Fruit fly (Drosophila melanogaster): ENCODE measurements around the gene CG4558.

Gene CG4558

DNA sequence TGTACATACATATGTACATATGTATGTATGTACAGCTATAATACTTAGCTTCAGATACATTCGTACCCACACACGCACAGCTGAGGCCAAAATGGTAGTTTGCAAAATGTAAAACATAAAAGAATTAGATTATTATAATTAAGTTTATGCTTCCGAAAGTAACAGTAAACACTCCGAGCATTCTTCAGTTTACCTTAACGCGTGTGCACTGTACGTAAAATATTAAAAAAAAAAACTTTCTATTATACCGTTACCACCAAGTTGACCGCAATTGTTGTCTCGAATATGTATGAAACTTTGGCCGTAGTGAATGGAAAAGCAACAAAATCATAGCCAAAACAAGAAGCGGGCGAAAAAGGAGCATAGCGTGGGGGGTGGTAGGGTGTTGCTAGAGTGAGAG, 5.0 kb downstream of the CG4558 start (continued):
- TF ChIP-seq CG10274 (GFP tag; optimal IDR thresholded peaks at IDR 0.05) (peak; percentile 59), emc (GFP tag; optimal IDR thresholded peaks at IDR 0.05) (peak; percentile 24), aop (GFP tag; IDR thresholded peaks at IDR 0.05) (peak; percentile 37; the same call in 1 of the 2 replicates), dm (GFP tag; optimal IDR thresholded peaks at IDR 0.05) (peak; percentile 40), her (GFP tag; optimal IDR thresholded peaks at IDR 0.05) (peak; percentile 0), Mrtf (GFP tag; IDR thresholded peaks at IDR 0.05) (peak; percentile 63; the same call in 2 of the 3 replicates), ATbp (GFP tag; optimal IDR thresholded peaks at IDR 0.05) (peak; percentile 82), CG2129 (GFP tag; IDR thresholded peaks at IDR 0.05; ENCODE audit: partially characterized antibody) (no peak), HLH3B (GFP tag; IDR thresholded peaks at IDR 0.05) (peak; percentile 81), Bdp1 (GFP tag; optimal IDR thresholded peaks at IDR 0.05) (peak; percentile 7), Sox100B (GFP tag; optimal IDR thresholded peaks at IDR 0.05) (peak; percentile 80), Gug (GFP tag; IDR thresholded peaks at IDR 0.05) (peak; percentile 78; the same call in 3 of the 4 replicates), gt (GFP tag; IDR thresholded peaks at IDR 0.05) (no peak), sqz (GFP tag; optimal IDR thresholded peaks at IDR 0.05) (peak; percentile 69), ato (GFP tag; IDR thresholded peaks at IDR 0.05; ENCODE audit: partially characterized antibody) (no peak), odd (GFP tag; optimal IDR thresholded peaks at IDR 0.05) (peak; percentile 71), chm (GFP tag; IDR thresholded peaks at IDR 0.05) (peak; percentile 60; the same call in 1 of the 2 replicates), mirr (GFP tag; optimal IDR thresholded peaks at IDR 0.05) (no peak), CG8765 (GFP tag; IDR thresholded peaks at IDR 0.05) (0 out of 2 replicates have a peak, but pooled peaks have one; percentile 45), CG17612 (GFP tag; IDR thresholded peaks at IDR 0.05) (0 out of 2 replicates have a peak, but pooled peaks have one; percentile 15), scrt (GFP tag; optimal IDR thresholded peaks at IDR 0.05) (peak; percentile 75), CG7271 (tag; optimal IDR thresholded peaks at IDR 0.05) (peak; percentile 2), cato (GFP tag; optimal IDR thresholded peaks at IDR 0.05; ENCODE audit: borderline replicate concordance) (peak; percentile 53), phol (tag; optimal IDR thresholded peaks at IDR 0.05) (peak; percentile 83), sd (tag; optimal IDR thresholded peaks at IDR 0.05) (peak; percentile 60), CG10267 (tag; optimal IDR thresholded peaks at IDR 0.05) (peak; percentile 75), Antp (GFP tag; optimal IDR thresholded peaks at IDR 0.05) (peak; percentile 59), Oli (tag; optimal IDR thresholded peaks at IDR 0.05) (peak; percentile 86), CG12219 (GFP tag; optimal IDR thresholded peaks at IDR 0.05) (peak; percentile 72), sna (GFP tag; IDR thresholded peaks at IDR 0.05; ENCODE audit: partially characterized antibody) (no peak), ap (GFP tag; IDR thresholded peaks at IDR 0.05) (peak; percentile 66), PHDP (tag; optimal IDR thresholded peaks at IDR 0.05) (peak; percentile 88), crc (GFP tag; optimal IDR thresholded peaks at IDR 0.05) (peak; percentile 2), H2.0 (GFP tag; IDR thresholded peaks at IDR 0.05) (peak; percentile 80), fd3F (GFP tag; optimal IDR thresholded peaks at IDR 0.05) (peak; percentile 67), H15 (GFP tag; IDR thresholded peaks at IDR 0.05) (peak; percentile 81), CG3163 (GFP tag; optimal IDR thresholded peaks at IDR 0.05) (peak; percentile 12), CG12155 (GFP tag; optimal IDR thresholded peaks at IDR 0.05) (peak; percentile 77), trem (tag; optimal IDR thresholded peaks at IDR 0.05) (peak; percentile 51), hkb (optimal IDR thresholded peaks at IDR 0.05) (no peak), hkb (GFP tag; IDR thresholded peaks at IDR 0.05) (peak; percentile 87), pros (GFP tag; optimal IDR thresholded peaks at IDR 0.05) (peak; percentile 7), lmd (GFP tag; IDR thresholded peaks at IDR 0.05) (peak; percentile 84), nmo (GFP tag; optimal IDR thresholded peaks at IDR 0.05) (peak; percentile 84), CG8281 (tag; optimal IDR thresholded peaks at IDR 0.05) (peak; percentile 52), repo (GFP tag; optimal IDR thresholded peaks at IDR 0.05) (peak; percentile 43), Trl (optimal IDR thresholded peaks at IDR 0.05) (no peak), Trl (GFP tag; optimal IDR thresholded peaks at IDR 0.05) (peak; percentile 53), Blimp-1 (GFP tag; optimal IDR thresholded peaks at IDR 0.05) (peak; percentile 85), CG7963 (GFP tag; IDR thresholded peaks at IDR 0.05; ENCODE audit: partially characterized antibody) (no peak), pita (GFP tag; optimal IDR thresholded peaks at IDR 0.05) (no peak)

Measured in whole organism, embryonic.